Fruit fly (Drosophila melanogaster) S2 (cell line): ENCODE results near the gene CG34174.

Experiments used
- CG8478 ChIP-seq: fragments of >200 bp; optimal IDR thresholded peaks from 2 replicates; lab custom pipeline; 2018
- CTCF ChIP-seq, 2 experiments: fragments of >200 bp; optimal IDR thresholded peaks; 2 replicates each; lab custom pipeline; 2018

DNA sequence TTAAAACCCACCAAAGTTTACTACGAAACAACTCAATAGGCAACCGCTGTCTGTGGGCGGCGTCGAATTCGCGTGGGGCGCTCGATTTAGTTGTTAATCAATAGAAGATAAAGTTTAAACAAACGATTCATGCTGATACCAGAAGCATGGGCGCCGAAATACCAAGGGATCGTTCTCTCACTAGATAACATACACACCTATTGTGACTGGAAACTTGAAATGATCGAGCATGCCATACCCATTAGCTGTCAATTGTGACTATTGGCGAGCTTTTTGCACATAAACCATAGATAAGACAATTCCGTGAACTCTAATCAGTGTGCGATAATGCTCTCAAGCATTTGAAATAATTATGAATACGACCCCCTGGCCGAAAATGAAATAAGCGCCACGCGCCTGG, 34.7 kb upstream of the CG34174 start:
- TF ChIP-seq CTCF (optimal IDR thresholded peaks at IDR 0.05; lab: Kevin White, UChicago) (no peak), CG8478 (lab: Kevin White, UChicago) (no peak)
